Worm (Caenorhabditis elegans) whole organism, midembryonic: ENCODE measurements around the gene F26A1.19.

Source experiments
- cog-1 ChIP-seq: sonication (generic microtip); optimal IDR thresholded peaks from 2 replicates; lab custom pipeline; 2016; ENCODE audit warnings: missing genetic modification characterization, missing compliant biosample characterization
- flt-1 ChIP-seq: fragments of 200-800 bp; sonication (Bioruptor generic); IDR thresholded peaks from 2 replicates; pipeline ENCODE4 v1.3.6; 2022; ENCODE audit warnings: missing genetic modification characterization, missing compliant biosample characterization
- med-1 ChIP-seq: sonication (generic microtip); optimal IDR thresholded peaks from 2 replicates; lab custom pipeline; 2017; ENCODE audit warnings: missing genetic modification characterization, mild to moderate bottlenecking, missing compliant biosample characterization, antibody characterized with exemption, missing genetic modification reagents; ENCODE audit not compliant: insufficient read depth
- ref-1 ChIP-seq: fragments of 200-800 bp; sonication (Bioruptor generic); conservative IDR thresholded peaks from 2 replicates; pipeline ENCODE4 v1.3.6; 2022; ENCODE audit warnings: missing genetic modification reagents, missing genetic modification characterization, missing compliant biosample characterization
- tab-1 ChIP-seq: fragments of 200-800 bp; sonication (Bioruptor generic); IDR thresholded peaks from 2 replicates; pipeline ENCODE4 v1.3.6; 2022; ENCODE audit warnings: missing genetic modification characterization, missing compliant biosample characterization
- ztf-23 ChIP-seq: fragments of 200-800 bp; sonication (Bioruptor generic); IDR thresholded peaks from 2 replicates; pipeline ENCODE4 v1.3.6; 2022; ENCODE audit warnings: missing genetic modification reagents, missing genetic modification characterization, missing compliant biosample characterization
- ztf-29 ChIP-seq: fragments of 200-800 bp; sonication (Bioruptor generic); IDR thresholded peaks from 2 replicates; pipeline ENCODE4 v1.3.6; 2022; ENCODE audit warnings: missing genetic modification reagents, missing genetic modification characterization, missing compliant biosample characterization

ce11 chrIII:4844327-4844726 is 6.8 kb downstream of the F26A1.19 start, which contains the start of the genes clec-157 and fkh-5:
- no peak for TF ChIP-seq flt-1 (GFP tag; lab: Robert Waterston, UW)
- TF ChIP-seq tab-1 (GFP tag; lab: Robert Waterston, UW), result no peak
- TF ChIP-seq cog-1 (tag; lab: Kevin White, UChicago), result no peak
- no peak for TF ChIP-seq med-1
- TF ChIP-seq ztf-29 (GFP tag; lab: Robert Waterston, UW), result no peak
- TF ChIP-seq ztf-23 (GFP tag; lab: Robert Waterston, UW), result no peak
- TF ChIP-seq ref-1 (GFP tag; lab: Robert Waterston, UW), result no peak
